Worm (Caenorhabditis elegans) whole organism, young adult: Measurements from ENCODE around the gene trpp-11.

ENCODE experiments used
- B0261.1 ChIP-seq: sonication (generic microtip); optimal IDR thresholded peaks from 2 replicates; lab custom pipeline; 2016; ENCODE audit warnings: mild to moderate bottlenecking, missing genetic modification characterization, moderate library complexity, missing compliant biosample characterization
- C06A6.2 ChIP-seq: fragments of 200-800 bp; sonication (Bioruptor generic); conservative IDR thresholded peaks from 2 replicates; pipeline ENCODE4 v1.3.6; 2022; ENCODE audit warnings: missing genetic modification characterization, missing compliant biosample characterization
- F39B2.1 ChIP-seq: fragments of 200-800 bp; sonication (Bioruptor generic); IDR thresholded peaks from 2 replicates; pipeline ENCODE4 v1.3.6; 2022; ENCODE audit warnings: missing genetic modification reagents, missing genetic modification characterization, missing compliant biosample characterization
- F49E8.2 ChIP-seq: sonication (generic microtip); optimal IDR thresholded peaks from 3 replicates; lab custom pipeline; 2017; ENCODE audit warnings: missing genetic modification characterization, mild to moderate bottlenecking, missing compliant biosample characterization, antibody characterized with exemption, moderate library complexity; ENCODE audit not compliant: insufficient read depth
- F55B11.4 ChIP-seq: sonication (generic microtip); optimal IDR thresholded peaks from 2 replicates; lab custom pipeline; 2016; ENCODE audit warnings: missing compliant biosample characterization, missing genetic modification characterization, borderline replicate concordance; ENCODE audit not compliant: insufficient read depth
- T26A5.8 ChIP-seq: sonication (generic microtip); optimal IDR thresholded peaks from 2 replicates; lab custom pipeline; 2016; ENCODE audit warnings: missing genetic modification characterization, missing compliant biosample characterization
- Y56A3A.18 ChIP-seq: fragments of 200-800 bp; sonication (Bioruptor generic); IDR thresholded peaks from 2 replicates; pipeline ENCODE4 v1.3.6; 2022; ENCODE audit warnings: missing genetic modification reagents, missing genetic modification characterization, missing compliant biosample characterization
- Y95B8A.8 ChIP-seq: fragments of 200-800 bp; sonication (Bioruptor generic); IDR thresholded peaks from 2 replicates; pipeline ENCODE4 v1.3.6; 2022; ENCODE audit warnings: missing genetic modification reagents, missing genetic modification characterization, missing compliant biosample characterization
- akir-1 ChIP-seq: fragments of 200-800 bp; sonication (Bioruptor generic); optimal IDR thresholded peaks from 2 replicates; lab custom pipeline; 2018; ENCODE audit warnings: mild to moderate bottlenecking, missing genetic modification characterization, moderate library complexity, missing compliant biosample characterization
- aptf-3 ChIP-seq: fragments of 200-800 bp; sonication (Bioruptor generic); IDR thresholded peaks from 2 replicates; pipeline ENCODE4 v1.3.6; 2022; ENCODE audit warnings: missing genetic modification characterization, missing compliant biosample characterization
- atf-7 ChIP-seq: sonication (generic microtip); optimal IDR thresholded peaks from 2 replicates; lab custom pipeline; 2017; ENCODE audit warnings: mild to moderate bottlenecking, missing genetic modification characterization, missing compliant biosample characterization
- attf-3 ChIP-seq: fragments of 200-800 bp; sonication (Bioruptor generic); conservative IDR thresholded peaks from 2 replicates; pipeline ENCODE4 v1.3.6; 2022; ENCODE audit warnings: missing genetic modification reagents, missing genetic modification characterization, missing compliant biosample characterization
- attf-5 ChIP-seq: fragments of 200-800 bp; sonication (Bioruptor generic); optimal IDR thresholded peaks from 2 replicates; lab custom pipeline; 2018; ENCODE audit warnings: mild to moderate bottlenecking, missing genetic modification characterization, missing compliant biosample characterization
- bed-1 ChIP-seq: fragments of 200-800 bp; sonication (Bioruptor generic); IDR thresholded peaks from 2 replicates; pipeline ENCODE4 v1.3.6; 2022; ENCODE audit warnings: missing genetic modification reagents, missing genetic modification characterization, missing compliant biosample characterization
- cebp-2 ChIP-seq: fragments of 200-800 bp; sonication (Bioruptor generic); IDR thresholded peaks from 2 replicates; pipeline ENCODE4 v1.3.6; 2022; ENCODE audit warnings: missing genetic modification characterization, missing compliant biosample characterization
- ceh-100 ChIP-seq: fragments of 200-800 bp; sonication (Bioruptor generic); IDR thresholded peaks from 2 replicates; pipeline ENCODE4 v1.3.6; 2022; ENCODE audit warnings: missing genetic modification reagents, missing genetic modification characterization, missing compliant biosample characterization
- ceh-27 ChIP-seq: fragments of 200-800 bp; sonication (Bioruptor generic); optimal IDR thresholded peaks from 2 replicates; lab custom pipeline; 2018; ENCODE audit warnings: mild to moderate bottlenecking, missing genetic modification characterization, moderate library complexity, missing compliant biosample characterization
- ceh-40 ChIP-seq: fragments of 200-800 bp; sonication (Bioruptor generic); IDR thresholded peaks from 2 replicates; pipeline ENCODE4 v1.3.6; 2022; ENCODE audit warnings: missing genetic modification characterization, missing compliant biosample characterization
- chd-7 ChIP-seq: sonication (generic microtip); optimal IDR thresholded peaks from 2 replicates; lab custom pipeline; 2016; ENCODE audit warnings: mild to moderate bottlenecking, missing genetic modification characterization, moderate library complexity, missing compliant biosample characterization
- die-1 ChIP-seq: sonication (generic microtip); optimal IDR thresholded peaks from 2 replicates; lab custom pipeline; 2016; ENCODE audit warnings: missing genotype, mild to moderate bottlenecking, missing genetic modification characterization, missing compliant biosample characterization
- dpff-1 ChIP-seq: sonication (generic microtip); optimal IDR thresholded peaks from 2 replicates; lab custom pipeline; 2017; ENCODE audit warnings: mild to moderate bottlenecking, missing genetic modification characterization, missing compliant biosample characterization
- dpl-1 ChIP-seq: fragments of 150-350 bp; optimal IDR thresholded peaks from 2 replicates; lab custom pipeline; 2014; ENCODE audit warnings: missing biosample characterization, missing genetic modification reagents, missing genetic modification characterization
- egrh-3 ChIP-seq: fragments of 200-800 bp; sonication (Bioruptor generic); IDR thresholded peaks from 2 replicates; pipeline ENCODE4 v1.3.6; 2022; ENCODE audit warnings: missing genetic modification reagents, missing genetic modification characterization, missing compliant biosample characterization
- hlh-12 ChIP-seq: sonication (generic microtip); optimal IDR thresholded peaks from 2 replicates; lab custom pipeline; 2016; ENCODE audit warnings: missing genetic modification characterization, missing compliant biosample characterization
- hmg-1.2 ChIP-seq: fragments of 200-800 bp; sonication (Bioruptor generic); IDR thresholded peaks from 2 replicates; pipeline ENCODE4 v1.3.6; 2022; ENCODE audit warnings: missing genetic modification reagents, missing genetic modification characterization, missing compliant biosample characterization
- lag-1 ChIP-seq: fragments of 200-800 bp; sonication (Bioruptor generic); IDR thresholded peaks from 2 replicates; pipeline ENCODE4 v1.3.6; 2022; ENCODE audit warnings: missing genetic modification reagents, missing genetic modification characterization, missing compliant biosample characterization
- let-526 ChIP-seq: fragments of 200-800 bp; sonication (Bioruptor generic); IDR thresholded peaks from 2 replicates; pipeline ENCODE4 v1.3.6; 2022; ENCODE audit warnings: missing genetic modification reagents, missing genetic modification characterization, missing compliant biosample characterization
- lin-40 ChIP-seq: sonication (generic microtip); optimal IDR thresholded peaks from 2 replicates; lab custom pipeline; 2016; ENCODE audit warnings: missing genetic modification characterization, mild to moderate bottlenecking, missing compliant biosample characterization, missing genotype, missing genetic modification reagents
- lsl-1 ChIP-seq: fragments of 200-800 bp; sonication (Bioruptor generic); optimal IDR thresholded peaks from 2 replicates; lab custom pipeline; 2018; ENCODE audit warnings: mild to moderate bottlenecking, missing genetic modification characterization, moderate library complexity, missing compliant biosample characterization
- lsy-27 ChIP-seq: sonication (generic microtip); optimal IDR thresholded peaks from 2 replicates; lab custom pipeline; 2017; ENCODE audit warnings: missing genetic modification characterization, mild to moderate bottlenecking, missing compliant biosample characterization, antibody characterized with exemption, missing genotype, borderline replicate concordance; ENCODE audit not compliant: insufficient read depth
- madf-10 ChIP-seq: sonication (generic microtip); optimal IDR thresholded peaks from 2 replicates; lab custom pipeline; 2016; ENCODE audit warnings: mild to moderate bottlenecking, missing genetic modification characterization, missing compliant biosample characterization
- madf-6 ChIP-seq: fragments of 200-800 bp; sonication (Bioruptor generic); IDR thresholded peaks from 2 replicates; pipeline ENCODE4 v1.3.6; 2022; ENCODE audit warnings: missing genetic modification reagents, missing genetic modification characterization, missing compliant biosample characterization
- madf-8 ChIP-seq: fragments of 200-800 bp; sonication (Bioruptor generic); conservative IDR thresholded peaks from 2 replicates; pipeline ENCODE4 v1.3.6; 2022; ENCODE audit warnings: missing genetic modification reagents, missing genetic modification characterization, missing compliant biosample characterization
- mcd-1 ChIP-seq: fragments of 200-800 bp; sonication (Bioruptor generic); IDR thresholded peaks from 2 replicates; pipeline ENCODE4 v1.3.6; 2022; ENCODE audit warnings: missing genetic modification reagents, missing genetic modification characterization, missing compliant biosample characterization
- mxl-1 ChIP-seq: sonication (generic microtip); optimal IDR thresholded peaks from 2 replicates; lab custom pipeline; 2016; ENCODE audit warnings: missing genetic modification characterization, missing compliant biosample characterization
- nhr-179 ChIP-seq: sonication (generic microtip); optimal IDR thresholded peaks from 2 replicates; lab custom pipeline; 2016; ENCODE audit warnings: mild to moderate bottlenecking, missing genetic modification characterization, missing compliant biosample characterization
- nhr-90 ChIP-seq: sonication (generic microtip); optimal IDR thresholded peaks from 2 replicates; lab custom pipeline; 2016; ENCODE audit warnings: missing genotype, mild to moderate bottlenecking, missing genetic modification characterization, missing compliant biosample characterization
- pbrm-1 ChIP-seq: fragments of 200-800 bp; sonication (Bioruptor generic); IDR thresholded peaks from 2 replicates; pipeline ENCODE4 v1.3.6; 2022; ENCODE audit warnings: missing genetic modification reagents, missing genetic modification characterization, missing compliant biosample characterization
- rcor-1 ChIP-seq: fragments of 200-800 bp; sonication (Bioruptor generic); IDR thresholded peaks from 2 replicates; pipeline ENCODE4 v1.3.6; 2022; ENCODE audit warnings: missing genetic modification reagents, missing genetic modification characterization, missing compliant biosample characterization
- sea-2 ChIP-seq: fragments of 200-800 bp; sonication (Bioruptor generic); IDR thresholded peaks from 2 replicates; pipeline ENCODE4 v1.3.6; 2022; ENCODE audit warnings: missing genetic modification characterization, missing compliant biosample characterization
- snpc-1.3 ChIP-seq: sonication (generic microtip); optimal IDR thresholded peaks from 2 replicates; lab custom pipeline; 2017; ENCODE audit warnings: missing genetic modification characterization, mild to moderate bottlenecking, missing compliant biosample characterization, antibody characterized with exemption, moderate library complexity, missing genotype, missing genetic modification reagents; ENCODE audit not compliant: insufficient read depth
- somi-1 ChIP-seq: fragments of 200-800 bp; sonication (Bioruptor generic); optimal IDR thresholded peaks from 2 replicates; lab custom pipeline; 2018; ENCODE audit warnings: mild to moderate bottlenecking, missing genetic modification characterization, missing compliant biosample characterization
- tbp1 ChIP-seq: fragments of 200-800 bp; sonication (Bioruptor generic); optimal IDR thresholded peaks from 2 replicates; lab custom pipeline; 2018; ENCODE audit warnings: mild to moderate bottlenecking, missing genetic modification characterization, missing compliant biosample characterization
- tlf-1 ChIP-seq: fragments of 200-800 bp; sonication (Bioruptor generic); optimal IDR thresholded peaks from 2 replicates; lab custom pipeline; 2018; ENCODE audit warnings: mild to moderate bottlenecking, missing genetic modification characterization, missing compliant biosample characterization
- unc-130 ChIP-seq: sonication (generic microtip); optimal IDR thresholded peaks from 2 replicates; lab custom pipeline; 2016; ENCODE audit warnings: missing genetic modification reagents, missing genetic modification characterization, missing compliant biosample characterization
- unc-62 ChIP-seq: fragments of 150-350 bp; optimal IDR thresholded peaks from 2 replicates; lab custom pipeline; 2014; ENCODE audit warnings: missing biosample characterization, missing genetic modification reagents, missing genetic modification characterization
- xnd-1 ChIP-seq: sonication (generic microtip); optimal IDR thresholded peaks from 2 replicates; lab custom pipeline; 2016; ENCODE audit warnings: missing genotype, missing genetic modification reagents, missing genetic modification characterization, missing compliant biosample characterization
- zfh-2 ChIP-seq: fragments of 200-800 bp; sonication (Bioruptor generic); conservative IDR thresholded peaks from 2 replicates; pipeline ENCODE4 v1.3.6; 2022; ENCODE audit warnings: missing genetic modification reagents, missing genetic modification characterization, missing compliant biosample characterization
- ztf-18 ChIP-seq: sonication (generic microtip); optimal IDR thresholded peaks from 2 replicates; lab custom pipeline; 2016; ENCODE audit warnings: missing genotype, mild to moderate bottlenecking, missing genetic modification characterization, missing compliant biosample characterization

The trpp-11 gene

DNA sequence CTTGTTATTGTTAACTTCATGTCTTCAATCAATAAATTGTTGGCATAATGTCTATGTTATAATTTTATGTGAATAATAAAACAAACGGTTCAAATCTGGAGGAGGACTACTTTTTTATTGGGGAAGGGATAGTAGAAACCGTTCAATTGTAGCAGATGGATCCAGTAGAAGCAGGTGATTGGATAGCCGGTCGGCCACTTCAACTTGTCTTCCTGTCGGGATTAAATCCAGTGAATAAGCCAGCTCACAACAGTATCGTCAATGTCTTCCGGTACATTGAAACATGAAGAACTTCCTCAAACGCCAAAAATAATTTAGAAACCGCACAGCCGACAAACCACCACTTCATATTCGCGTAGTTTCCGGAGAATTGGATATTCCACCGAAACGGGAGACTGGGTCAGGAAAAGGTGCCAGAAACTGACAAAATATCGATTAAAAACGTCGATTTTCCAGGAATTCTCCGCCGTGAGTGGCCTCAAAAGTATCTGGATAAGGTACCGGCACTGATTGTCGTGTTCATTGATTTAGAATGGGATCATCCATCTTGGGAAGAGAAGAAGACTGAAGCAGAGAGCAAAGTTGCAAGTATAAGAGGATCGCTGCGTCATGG is at the start of gene trpp-11:
trpp-11 (plus strand) TSS at position 153 of the 613 bp plus-strand sequence.
- TF ChIP-seq F55B11.4 (tag; lab: Kevin White, UChicago) (no peak), ceh-100 (no peak), chd-7 (tag; lab: Kevin White, UChicago) (no peak), bed-1 (GFP tag; lab: Robert Waterston, UW) (no peak), die-1 (tag; lab: Kevin White, UChicago) (no peak), lag-1 (GFP tag; lab: Robert Waterston, UW) (no peak), nhr-179 (tag; lab: Kevin White, UChicago) (no peak), zfh-2 (GFP tag; lab: Robert Waterston, UW) (no peak), dpl-1 (no peak), unc-62 (no peak), lsy-27 (tag; lab: Kevin White, UChicago) (no peak), xnd-1 (tag; lab: Kevin White, UChicago) (no peak), ceh-40 (no peak), dpff-1 (tag; lab: Kevin White, UChicago) (no peak), C06A6.2 (no peak), unc-130 (GFP tag; lab: Kevin White, UChicago) (no peak), Y56A3A.18 (GFP tag; lab: Robert Waterston, UW) (no peak), sea-2 (no peak), mcd-1 (GFP tag; lab: Robert Waterston, UW) (peak; percentile 33), tbp1 (GFP tag; lab: Kevin White, UChicago) (peak; percentile 28), let-526 (no peak), hlh-12 (tag; lab: Kevin White, UChicago) (no peak), somi-1 (GFP tag; lab: Kevin White, UChicago) (no peak), F39B2.1 (GFP tag; lab: Robert Waterston, UW) (0 out of 2 replicates have a peak, but pooled peaks have one; percentile 13), F49E8.2 (tag; lab: Kevin White, UChicago) (no peak), ceh-27 (GFP tag; lab: Kevin White, UChicago) (no peak), T26A5.8 (tag; lab: Kevin White, UChicago) (no peak), lin-40 (tag; lab: Kevin White, UChicago) (no peak), madf-8 (no peak), akir-1 (no peak), cebp-2 (no peak), hmg-1.2 (peak; percentile 8; the same call in 1 of the 2 replicates), nhr-90 (tag; lab: Kevin White, UChicago) (no peak), ztf-18 (tag; lab: Kevin White, UChicago) (no peak), snpc-1.3 (tag; lab: Kevin White, UChicago) (peak; percentile 7), atf-7 (tag; lab: Kevin White, UChicago) (no peak), madf-6 (GFP tag; lab: Robert Waterston, UW) (peak; percentile 56), Y95B8A.8 (GFP tag; lab: Robert Waterston, UW) (no peak), mxl-1 (tag; lab: Kevin White, UChicago) (no peak), egrh-3 (GFP tag; lab: Robert Waterston, UW) (no peak), pbrm-1 (GFP tag; lab: Robert Waterston, UW) (peak; percentile 30; the same call in 1 of the 2 replicates), rcor-1 (GFP tag; lab: Robert Waterston, UW) (no peak), attf-3 (no peak), aptf-3 (GFP tag; lab: Robert Waterston, UW) (no peak), attf-5 (GFP tag; lab: Kevin White, UChicago) (no peak), lsl-1 (GFP tag; lab: Kevin White, UChicago) (no peak), B0261.1 (tag; lab: Kevin White, UChicago) (no peak), tlf-1 (peak; percentile 24), madf-10 (no peak)
